Fruit fly (Drosophila melanogaster) whole organism: ENCODE results near the gene CG7208.

Experiments used
- CG8478 ChIP-seq: fragments of >200 bp; optimal IDR thresholded peaks from 2 replicates; lab custom pipeline; 2018; ENCODE audit warnings: inconsistent platforms
- Dll ChIP-seq: fragments of >200 bp; optimal IDR thresholded peaks from 2 replicates; lab custom pipeline; 2017
- EcR ChIP-seq, 2 experiments: fragments of >200 bp; optimal IDR thresholded peaks; 2 replicates each; lab custom pipeline; 2017; ENCODE audit warnings: missing biosample characterization in 2 of 2, missing genetic modification characterization in 2 of 2, missing genetic modification reagents in 2 of 2
- pan ChIP-seq: fragments of >200 bp; optimal IDR thresholded peaks from 2 replicates; lab custom pipeline; 2017
- psq ChIP-seq: fragments of >200 bp; optimal IDR thresholded peaks from 2 replicates; lab custom pipeline; 2017
- usp ChIP-seq: fragments of >200 bp; optimal IDR thresholded peaks from 2 replicates; lab custom pipeline; 2017; ENCODE audit warnings: missing biosample characterization, missing genetic modification characterization, mixed read lengths

Gene CG7208

dm6 chr3R:18158401-18158800 is 27.1 kb downstream of the CG7208 start, which contains the start of gene CG14315:
Gene CG14315, plus strand, starts transcription at chr3R:18158701.
- no peak for TF ChIP-seq psq (lab: Kevin White, UChicago)
- no peak for TF ChIP-seq Dll
- TF ChIP-seq usp = no peak
- TF ChIP-seq EcR (GFP tag; optimal IDR thresholded peaks at IDR 0.05; lab: Kevin White, UChicago) = no peak
- TF ChIP-seq CG8478 (lab: Kevin White, UChicago) = no peak
- TF ChIP-seq pan = no peak

DNA sequence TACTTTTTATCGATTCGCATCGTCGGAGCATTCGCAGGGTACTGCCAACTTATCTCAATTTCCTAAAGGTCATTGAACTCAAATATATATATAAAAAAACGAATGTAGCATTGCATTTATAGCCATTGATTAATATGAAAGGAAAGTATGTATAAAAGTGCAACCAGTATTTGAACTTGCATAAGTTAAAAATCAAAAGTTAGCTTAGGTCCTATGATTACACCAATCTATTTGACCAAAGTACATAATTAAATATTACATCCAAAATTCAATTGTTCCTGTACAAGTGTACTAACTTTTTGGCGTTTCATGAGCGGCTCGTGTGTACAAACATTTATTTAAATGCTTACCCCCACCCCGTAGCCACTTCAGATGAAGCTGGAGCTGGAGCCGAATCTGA is 28.1 kb downstream of the CG7208 start:
- TF ChIP-seq EcR (GFP tag; optimal IDR thresholded peaks at IDR 0.05; lab: Kevin White, UChicago) (no peak), psq (lab: Kevin White, UChicago) (no peak), pan (no peak), usp (no peak), CG8478 (lab: Kevin White, UChicago) (no peak), Dll (no peak)

DNA sequence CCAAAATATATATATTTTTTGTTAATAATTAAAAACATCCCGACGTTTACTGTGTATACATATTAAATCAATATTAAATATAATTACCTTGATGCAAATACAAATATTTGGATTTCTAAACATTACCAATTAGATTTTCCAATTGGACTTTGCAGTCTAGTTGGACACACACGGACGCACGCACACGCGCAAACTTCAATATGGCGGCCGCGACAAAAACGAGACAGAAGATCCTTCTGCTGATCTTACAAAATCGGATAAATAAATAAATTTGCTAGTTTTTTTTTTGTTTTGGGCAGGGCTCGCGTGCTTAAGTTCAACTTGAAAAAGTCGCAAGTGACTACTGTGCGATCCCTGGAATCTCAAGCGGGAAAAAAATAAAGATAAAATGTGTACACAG is 28.9 kb downstream of the CG7208 start:
- no peak for TF ChIP-seq EcR (GFP tag; optimal IDR thresholded peaks at IDR 0.05; lab: Kevin White, UChicago)

- TF ChIP-seq psq (lab: Kevin White, UChicago) = no peak
- no peak for TF ChIP-seq pan
- no peak for TF ChIP-seq usp
- TF ChIP-seq Dll = no peak
- TF ChIP-seq CG8478 (lab: Kevin White, UChicago) = no peak
- no peak for TF ChIP-seq EcR (GFP tag; optimal IDR thresholded peaks at IDR 0.05; lab: Kevin White, UChicago)
These were observed 31.8 kb downstream of the CG7208 start for dm6 chr3R:18153698-18154097.

- TF ChIP-seq pan (no peak), usp (no peak), Dll (no peak), CG8478 (lab: Kevin White, UChicago) (no peak), psq (lab: Kevin White, UChicago) (no peak), EcR (GFP tag; optimal IDR thresholded peaks at IDR 0.05; lab: Kevin White, UChicago) (no peak)
These were observed 33.7 kb downstream of the CG7208 start, which contains the start of gene CG14316 for dm6 chr3R:18151820-18152219. Gene CG14316, plus strand, starts transcription at chr3R:18152120.

DNA sequence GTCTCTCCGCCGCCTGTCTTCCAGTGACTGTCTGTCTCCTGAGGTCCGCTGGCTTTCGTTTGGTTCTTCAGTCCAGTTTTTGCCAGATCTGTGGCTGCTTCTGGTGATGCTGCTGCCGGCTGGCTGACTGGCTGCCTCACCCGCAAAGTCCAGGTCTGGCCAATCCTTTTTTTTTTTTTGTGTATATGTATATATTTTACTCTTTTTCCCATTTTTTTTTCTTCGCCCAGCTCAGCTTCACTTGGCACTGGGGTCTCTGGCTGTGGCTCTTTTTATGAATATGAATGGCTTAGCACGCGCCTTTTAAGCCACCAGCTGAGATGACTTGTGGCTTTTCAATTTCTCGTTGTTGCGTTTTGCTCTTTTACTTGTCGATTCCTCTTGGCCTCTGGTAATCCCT is 38.9 kb downstream of the CG7208 start:
- TF ChIP-seq pan = no peak
- TF ChIP-seq psq (lab: Kevin White, UChicago) = no peak
- TF ChIP-seq CG8478 (lab: Kevin White, UChicago) = no peak
- TF ChIP-seq EcR (GFP tag; optimal IDR thresholded peaks at IDR 0.05; lab: Kevin White, UChicago) = no peak
- no peak for TF ChIP-seq Dll
- no peak for TF ChIP-seq usp

DNA sequence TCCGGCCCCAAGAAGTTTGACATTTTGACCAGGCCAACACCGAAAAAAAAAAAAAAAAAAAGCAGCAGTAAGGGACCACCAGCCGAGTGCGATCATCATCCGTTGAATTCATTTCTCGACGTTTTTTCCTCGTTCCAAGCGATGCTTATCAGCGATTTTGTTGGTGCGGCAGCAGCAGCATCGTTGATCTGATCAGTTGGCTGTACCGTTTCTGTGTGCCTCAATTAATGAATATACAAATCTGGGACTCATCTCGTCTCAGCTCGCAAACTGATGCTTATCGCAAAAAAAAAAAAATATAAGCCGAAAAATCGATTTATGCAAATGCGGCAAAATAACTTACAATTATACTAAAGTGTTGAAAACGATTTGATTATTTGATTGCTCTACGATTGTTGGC is 40.7 kb downstream of the CG7208 start:
- TF ChIP-seq CG8478 (lab: Kevin White, UChicago) (no peak), EcR (GFP tag; optimal IDR thresholded peaks at IDR 0.05; lab: Kevin White, UChicago) (no peak), psq (lab: Kevin White, UChicago) (no peak), pan (no peak), Dll (no peak), usp (no peak)
